Fruit fly (Drosophila melanogaster): ENCODE data around the gene RagA-B.

The RagA-B gene

dm6 chr3R:8945502-8946324 lies 38.4 kb downstream of the RagA-B start (continued):
- TF ChIP-seq Aef1 (GFP tag; IDR thresholded peaks at IDR 0.05) (peak; percentile 77), CG4730 (GFP tag; IDR thresholded peaks at IDR 0.05) (peak; percentile 71), Atf6 (GFP tag; IDR thresholded peaks at IDR 0.05) (peak; percentile 84), ssp (GFP tag; IDR thresholded peaks at IDR 0.05) (peak; percentile 76), salm (tag; optimal IDR thresholded peaks at IDR 0.05) (peak; percentile 88), bbx (GFP tag; IDR thresholded peaks at IDR 0.05; ENCODE audit: partially characterized antibody) (peak; percentile 44; the same call in 1 of the 2 replicates)

dm6 chr3R:8944866-8945265 lies 39.2 kb downstream of the RagA-B start, which contains the start of gene CG11964:
CG11964 (minus strand) TSS chr3R:8945020.
- TF ChIP-seq kay (GFP tag; optimal IDR thresholded peaks at IDR 0.05) (no peak), salm (tag; optimal IDR thresholded peaks at IDR 0.05) (no peak), kni (GFP tag; optimal IDR thresholded peaks at IDR 0.05) (no peak), CG8478 (optimal IDR thresholded peaks at IDR 0.05) (no peak), CG15073 (GFP tag; optimal IDR thresholded peaks at IDR 0.05) (no peak), CG17829 (tag; optimal IDR thresholded peaks at IDR 0.05) (peak; percentile 93), CrebB (tag; optimal IDR thresholded peaks at IDR 0.05) (peak; percentile 2), CG6791 (GFP tag; IDR thresholded peaks at IDR 0.05; ENCODE audit: partially characterized antibody) (peak; percentile 100), Ada2b (GFP tag; IDR thresholded peaks at IDR 0.05) (peak; percentile 24; the same call in 1 of the 2 replicates), ems (GFP tag; optimal IDR thresholded peaks at IDR 0.05) (peak; percentile 53), tap (tag; optimal IDR thresholded peaks at IDR 0.05) (peak; percentile 48), CG7372 (GFP tag; IDR thresholded peaks at IDR 0.05) (no peak), ftz-f1 (GFP tag; optimal IDR thresholded peaks at IDR 0.05) (peak; percentile 36), CG3995 (GFP tag; optimal IDR thresholded peaks at IDR 0.05) (peak; percentile 85), Xbp1 (GFP tag; optimal IDR thresholded peaks at IDR 0.05) (peak; percentile 69), CG7745 (tag; optimal IDR thresholded peaks at IDR 0.05) (no peak), D19A (tag; optimal IDR thresholded peaks at IDR 0.05) (peak; percentile 4), CG11696 (GFP tag; IDR thresholded peaks at IDR 0.05) (no peak), BtbVII (GFP tag; optimal IDR thresholded peaks at IDR 0.05) (no peak), Antp (GFP tag; optimal IDR thresholded peaks at IDR 0.05) (peak; percentile 47), pnt (GFP tag; optimal IDR thresholded peaks at IDR 0.05) (peak; percentile 41), CG33557 (GFP tag; optimal IDR thresholded peaks at IDR 0.05) (peak; percentile 36), fru (optimal IDR thresholded peaks at IDR 0.05) (no peak), CG34376 (GFP tag; optimal IDR thresholded peaks at IDR 0.05) (no peak), org-1 (GFP tag; optimal IDR thresholded peaks at IDR 0.05) (no peak), wor (GFP tag; IDR thresholded peaks at IDR 0.05) (no peak), CG13775 (GFP tag; optimal IDR thresholded peaks at IDR 0.05) (no peak), Usf (GFP tag; optimal IDR thresholded peaks at IDR 0.05) (no peak), zfh2 (GFP tag; optimal IDR thresholded peaks at IDR 0.05) (peak; percentile 77), CG10274 (GFP tag; optimal IDR thresholded peaks at IDR 0.05) (no peak), nerfin-1 (tag; optimal IDR thresholded peaks at IDR 0.05) (no peak), CG16779 (GFP tag; IDR thresholded peaks at IDR 0.05) (no peak), bigmax (GFP tag; optimal IDR thresholded peaks at IDR 0.05) (peak; percentile 41), Mes4 (GFP tag; optimal IDR thresholded peaks at IDR 0.05) (no peak), Trl (optimal IDR thresholded peaks at IDR 0.05) (no peak), Trl (GFP tag; optimal IDR thresholded peaks at IDR 0.05) (peak; percentile 58), CG11085 (GFP tag; IDR thresholded peaks at IDR 0.05) (no peak), nmo (GFP tag; optimal IDR thresholded peaks at IDR 0.05) (peak; percentile 69), CG13123 (GFP tag; optimal IDR thresholded peaks at IDR 0.05) (peak; percentile 52), scrt (GFP tag; optimal IDR thresholded peaks at IDR 0.05) (peak; percentile 10), Camta (GFP tag; optimal IDR thresholded peaks at IDR 0.05) (peak; percentile 52), CG12659 (GFP tag; optimal IDR thresholded peaks at IDR 0.05) (peak; percentile 69), mirr (GFP tag; optimal IDR thresholded peaks at IDR 0.05) (no peak), CG10565 (GFP tag; optimal IDR thresholded peaks at IDR 0.05) (no peak)
